Worm (Caenorhabditis elegans): ENCODE data around the gene C54D10.10.

DNA sequence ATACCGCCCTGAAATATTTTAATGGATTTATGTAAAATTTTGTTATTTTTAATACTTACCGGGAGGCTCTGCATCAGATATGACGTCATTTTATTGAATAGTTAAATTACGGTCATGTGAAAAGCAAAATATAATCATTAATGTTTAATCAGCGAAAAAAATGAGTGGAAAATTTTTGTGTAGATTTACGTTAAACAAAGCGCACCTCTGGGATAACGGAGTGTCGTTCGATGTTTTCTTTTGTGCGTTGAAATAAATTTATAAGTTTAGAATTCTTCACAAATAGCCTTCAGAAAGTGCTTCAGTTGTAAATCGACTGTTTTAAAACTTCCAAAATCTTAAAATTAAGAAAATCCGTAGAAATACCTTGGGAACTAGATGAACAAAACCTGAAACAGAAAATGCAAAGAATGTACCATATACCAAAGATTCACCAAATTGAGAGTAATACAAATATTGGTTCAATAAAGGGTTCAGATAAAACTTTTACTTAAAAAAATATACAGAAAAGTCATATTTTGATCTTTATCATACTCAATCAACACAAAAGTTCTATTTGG is 49.0 kb downstream of the C54D10.10 start, which contains the start of the genes K01D12.20 and miga-1:
- TF ChIP-seq flh-1 (GFP tag; optimal IDR thresholded peaks at IDR 0.05) (no peak), nhr-237 (tag; optimal IDR thresholded peaks at IDR 0.05) (no peak), unc-62 (GFP tag; optimal IDR thresholded peaks at IDR 0.05) (no peak), unc-39 (tag; optimal IDR thresholded peaks at IDR 0.05) (no peak), lsy-2 (tag; optimal IDR thresholded peaks at IDR 0.05) (no peak), ztf-11 (tag; optimal IDR thresholded peaks at IDR 0.05) (no peak), elt-1 (tag; optimal IDR thresholded peaks at IDR 0.05; ENCODE audit: borderline replicate concordance, insufficient read depth) (no peak), elt-3 (tag; optimal IDR thresholded peaks at IDR 0.05) (no peak), hlh-1 (tag; optimal IDR thresholded peaks at IDR 0.05) (no peak)
